Worm (Caenorhabditis elegans) whole organism, L2 larva: ENCODE results near the gene C01B10.6.
"Not testable (repeated sequence)": the region's sequence is repeated elsewhere in the genome, so short reads cannot be mapped to it uniquely, and the experiment has no call there.

Experiments
- aly-2 ChIP-seq: fragments of 150-350 bp; optimal IDR thresholded peaks from 2 replicates; lab custom pipeline; 2014; ENCODE audit warnings: missing biosample characterization, missing genetic modification characterization
- ama-1 ChIP-seq: fragments of 150-350 bp; optimal IDR thresholded peaks from 2 replicates; lab custom pipeline; 2018; ENCODE audit warnings: inconsistent platforms
- dmd-4 ChIP-seq: sonication (generic microtip); optimal IDR thresholded peaks from 2 replicates; lab custom pipeline; 2017; ENCODE audit warnings: missing biosample characterization, missing genetic modification characterization
- egl-27 ChIP-seq: sonication (generic microtip); optimal IDR thresholded peaks from 3 replicates; lab custom pipeline; 2017; ENCODE audit warnings: missing biosample characterization, missing genetic modification reagents, missing genetic modification characterization
- fos-1 ChIP-seq: fragments of 150-350 bp; optimal IDR thresholded peaks from 2 replicates; lab custom pipeline; 2014; ENCODE audit warnings: missing biosample characterization, missing genetic modification characterization
- lin-11 ChIP-seq: fragments of 150-350 bp; sonication (generic microtip); optimal IDR thresholded peaks from 2 replicates; lab custom pipeline; 2014; ENCODE audit warnings: missing biosample characterization, missing genetic modification characterization, inconsistent platforms, mixed read lengths
- lsy-2 ChIP-seq, 2 experiments: fragments of 150-350 bp in 1 of 2; sonication (generic microtip) in 1 of 2; optimal IDR thresholded peaks; 2 replicates each; lab custom pipeline; 2014 to 2017; ENCODE audit warnings: missing biosample characterization in 2 of 2, missing genetic modification characterization in 2 of 2
- mab-5 ChIP-seq: fragments of 150-350 bp; optimal IDR thresholded peaks from 2 replicates; lab custom pipeline; 2014; ENCODE audit warnings: missing biosample characterization, missing genetic modification characterization
- nhr-10 ChIP-seq: sonication (generic microtip); optimal IDR thresholded peaks from 2 replicates; lab custom pipeline; 2017; ENCODE audit warnings: missing biosample characterization, missing genetic modification characterization
- nhr-237 ChIP-seq: fragments of 150-350 bp; optimal IDR thresholded peaks from 2 replicates; lab custom pipeline; 2014; ENCODE audit warnings: missing biosample characterization, missing genetic modification characterization
- nhr-6 ChIP-seq: fragments of 150-350 bp; optimal IDR thresholded peaks from 2 replicates; lab custom pipeline; 2014; ENCODE audit warnings: missing biosample characterization, missing genetic modification characterization
- snpc-4 ChIP-seq: fragments of 150-350 bp; optimal IDR thresholded peaks from 2 replicates; lab custom pipeline; 2014; ENCODE audit warnings: missing biosample characterization, missing genetic modification characterization
- unc-62 ChIP-seq: fragments of 150-350 bp; optimal IDR thresholded peaks from 2 replicates; lab custom pipeline; 2014; ENCODE audit warnings: missing biosample characterization, missing genetic modification reagents, missing genetic modification characterization
- zag-1 ChIP-seq: fragments of 150-350 bp; optimal IDR thresholded peaks from 2 replicates; lab custom pipeline; 2014; ENCODE audit warnings: missing biosample characterization, missing genetic modification characterization

DNA sequence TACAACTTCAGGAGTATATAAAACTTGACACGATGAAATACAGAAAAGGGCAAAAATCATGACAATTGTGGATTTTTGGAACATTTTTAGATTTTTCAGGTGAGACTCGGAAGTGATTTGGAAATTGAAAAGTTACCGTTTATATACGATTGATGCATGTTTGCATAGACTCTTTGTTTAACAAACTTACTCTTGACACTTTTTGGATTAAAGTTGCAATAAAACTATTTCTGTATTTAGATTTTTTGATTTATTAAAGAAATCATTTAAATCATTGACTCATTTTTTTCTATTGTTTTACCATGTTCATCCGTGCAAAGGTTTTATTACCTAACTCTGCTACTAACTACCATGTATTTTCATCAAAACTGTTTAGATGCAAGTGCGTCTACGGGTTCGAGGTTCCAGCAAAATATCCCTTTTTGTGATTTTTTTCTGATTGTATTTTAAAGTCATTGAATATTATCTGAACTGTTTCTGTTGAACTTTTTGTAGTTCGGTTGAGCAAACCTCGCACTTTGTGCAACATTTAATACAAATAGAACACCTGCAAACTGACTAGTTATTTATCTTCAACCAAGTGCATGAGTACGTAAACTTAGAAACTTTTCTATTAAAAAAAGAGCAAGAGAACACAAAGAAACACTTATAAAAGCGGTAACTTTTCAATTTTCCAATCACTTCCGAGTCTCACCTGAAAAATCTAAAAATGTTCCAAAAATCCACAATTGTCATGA, 48.8 kb upstream of the C01B10.6 start, which contains the start of the genes nspb-1 and nspb-2:
- not testable (repeated sequence) for TF ChIP-seq nhr-237 (tag; lab: Kevin White, UChicago); nhr-6 (tag; lab: Kevin White, UChicago); egl-27 (tag; lab: Kevin White, UChicago); zag-1 (tag; lab: Kevin White, UChicago); ama-1; unc-62 (GFP tag; lab: Kevin White, UChicago); snpc-4 (tag; lab: Kevin White, UChicago); mab-5; lsy-2 (tag; optimal IDR thresholded peaks at IDR 0.05; lab: Kevin White, UChicago); nhr-10 (tag; lab: Kevin White, UChicago); dmd-4; aly-2 (tag; lab: Kevin White, UChicago); lin-11 (tag; lab: Kevin White, UChicago); fos-1
